Worm (Caenorhabditis elegans): ENCODE data around the gene hnd-1.

- TF ChIP-seq aly-2 (tag; optimal IDR thresholded peaks at IDR 0.05) (no peak), nhr-237 (tag; optimal IDR thresholded peaks at IDR 0.05) (no peak), alr-1 (tag; optimal IDR thresholded peaks at IDR 0.05) (no peak), nhr-11 (tag; optimal IDR thresholded peaks at IDR 0.05) (no peak), mbf-1 (tag; optimal IDR thresholded peaks at IDR 0.05) (no peak), unc-62 (GFP tag; optimal IDR thresholded peaks at IDR 0.05) (no peak), lin-13 (GFP tag; optimal IDR thresholded peaks at IDR 0.05) (no peak)
Observed at ce11 chrX:11662069-11662468, 22.3 kb upstream of the hnd-1 start.
